Worm (Caenorhabditis elegans) whole organism, L4 larva: Measurements from ENCODE around the gene col-78.
A peak's percentile ranks its signal among the peaks of the same experiment; 100 is the strongest.

Source experiments
- F37D6.2 ChIP-seq: sonication (generic microtip); optimal IDR thresholded peaks from 2 replicates; lab custom pipeline; 2016; ENCODE audit warnings: mild to moderate bottlenecking, missing genetic modification characterization, missing compliant biosample characterization
- T20F7.1 ChIP-seq: fragments of 200-800 bp; sonication (Bioruptor generic); optimal IDR thresholded peaks from 2 replicates; lab custom pipeline; 2018; ENCODE audit warnings: mild to moderate bottlenecking, missing genetic modification characterization, missing compliant biosample characterization
- Y5F2A.4 ChIP-seq: fragments of 200-800 bp; sonication (Bioruptor generic); optimal IDR thresholded peaks from 2 replicates; lab custom pipeline; 2018; ENCODE audit warnings: mild to moderate bottlenecking, missing genetic modification characterization, missing compliant biosample characterization
- aha-1 ChIP-seq: fragments of 150-350 bp; peaks from one replicate; lab custom pipeline; 2014; ENCODE audit warnings: missing biosample characterization, missing genetic modification characterization
- ceh-32 ChIP-seq: sonication (generic microtip); optimal IDR thresholded peaks from 2 replicates; lab custom pipeline; 2016; ENCODE audit warnings: mild to moderate bottlenecking, missing genetic modification characterization, missing compliant biosample characterization; ENCODE audit not compliant: poor library complexity
- ces-1 ChIP-seq: fragments of 150-350 bp; sonication (generic microtip); optimal IDR thresholded peaks from 4 replicates; lab custom pipeline; 2014; ENCODE audit warnings: missing biosample characterization, missing genetic modification reagents, missing genetic modification characterization
- cey-2 ChIP-seq: sonication (generic microtip); optimal IDR thresholded peaks from 3 replicates; lab custom pipeline; 2017; ENCODE audit warnings: missing genetic modification characterization, mild to moderate bottlenecking, missing compliant biosample characterization, antibody characterized with exemption, borderline replicate concordance; ENCODE audit not compliant: insufficient read depth
- daf-16 ChIP-seq, 3 experiments: sonication (generic microtip); optimal IDR thresholded peaks; 2 replicates each; lab custom pipeline; 2016 to 2017; ENCODE audit warnings: missing genetic modification characterization in 3 of 3, missing genetic modification reagents in 3 of 3, mild to moderate bottlenecking in 2 of 3, missing compliant biosample characterization in 2 of 3, missing biosample characterization in 1 of 3, moderate library complexity in 1 of 3
- daf-19 ChIP-seq: fragments of 200-800 bp; sonication (Bioruptor generic); conservative IDR thresholded peaks from 2 replicates; pipeline ENCODE4 v1.3.6; 2022; ENCODE audit warnings: missing genetic modification characterization, missing compliant biosample characterization
- daf-8 ChIP-seq: fragments of 200-800 bp; sonication (Bioruptor generic); IDR thresholded peaks from 2 replicates; pipeline ENCODE4 v1.3.6; 2022; ENCODE audit warnings: missing genetic modification characterization, missing compliant biosample characterization
- dmd-6 ChIP-seq: fragments of 200-800 bp; sonication (Bioruptor generic); IDR thresholded peaks from 2 replicates; pipeline ENCODE4 v1.3.6; 2022; ENCODE audit warnings: missing genetic modification reagents, missing genetic modification characterization, missing compliant biosample characterization
- dmd-8 ChIP-seq: fragments of 200-800 bp; sonication (Bioruptor generic); IDR thresholded peaks from 2 replicates; pipeline ENCODE4 v1.3.6; 2022; ENCODE audit warnings: missing genetic modification characterization, missing compliant biosample characterization
- dmd-9 ChIP-seq: fragments of 200-800 bp; sonication (Bioruptor generic); IDR thresholded peaks from 2 replicates; pipeline ENCODE4 v1.3.6; 2022; ENCODE audit warnings: missing genetic modification reagents, missing genetic modification characterization, missing compliant biosample characterization
- dve-1 ChIP-seq: sonication (generic microtip); optimal IDR thresholded peaks from 2 replicates; lab custom pipeline; 2017; ENCODE audit warnings: antibody characterized with exemption, mild to moderate bottlenecking, missing genetic modification characterization, missing compliant biosample characterization; ENCODE audit not compliant: insufficient read depth
- gei-8 ChIP-seq: fragments of 200-800 bp; sonication (Bioruptor generic); optimal IDR thresholded peaks from 2 replicates; lab custom pipeline; 2018; ENCODE audit warnings: mild to moderate bottlenecking, missing genetic modification characterization, missing compliant biosample characterization
- hlh-11 ChIP-seq: fragments of 200-800 bp; sonication (Bioruptor generic); optimal IDR thresholded peaks from 2 replicates; lab custom pipeline; 2018; ENCODE audit warnings: mild to moderate bottlenecking, missing genetic modification characterization, missing compliant biosample characterization
- lin-1 ChIP-seq: fragments of 200-800 bp; sonication (Bioruptor generic); IDR thresholded peaks from 2 replicates; pipeline ENCODE4 v1.3.6; 2022; ENCODE audit warnings: missing genetic modification reagents, missing genetic modification characterization, missing compliant biosample characterization
- lin-13 ChIP-seq: fragments of 150-350 bp; optimal IDR thresholded peaks from 2 replicates; lab custom pipeline; 2014; ENCODE audit warnings: missing biosample characterization, missing genetic modification reagents, missing genetic modification characterization
- lin-15B ChIP-seq: fragments of 150-350 bp; sonication (generic microtip); optimal IDR thresholded peaks from 3 replicates; lab custom pipeline; 2014; ENCODE audit warnings: missing biosample characterization, missing genetic modification characterization
- lin-29 ChIP-seq: fragments of 200-800 bp; sonication (Bioruptor generic); IDR thresholded peaks from 2 replicates; pipeline ENCODE4 v1.3.6; 2022; ENCODE audit warnings: missing genetic modification reagents, missing genetic modification characterization, missing compliant biosample characterization
- lin-39 ChIP-seq: fragments of 150-350 bp; optimal IDR thresholded peaks from 2 replicates; lab custom pipeline; 2014; ENCODE audit warnings: missing biosample characterization, missing genetic modification reagents, missing genetic modification characterization
- lsy-2 ChIP-seq, 2 experiments: fragments of 150-350 bp in 1 of 2; sonication (generic microtip) in 1 of 2; optimal IDR thresholded peaks; 2 replicates each; lab custom pipeline; 2014 to 2017; ENCODE audit warnings: missing biosample characterization in 2 of 2, missing genetic modification characterization in 2 of 2
- madf-5 ChIP-seq, 2 experiments: fragments of 200-800 bp; sonication (Bioruptor generic); IDR thresholded peaks; 2 replicates each; pipeline ENCODE4 v1.3.6; 2022; ENCODE audit warnings: missing compliant biosample characterization in 2 of 2, missing genetic modification characterization in 2 of 2
- madf-9 ChIP-seq: fragments of 200-800 bp; sonication (Bioruptor generic); conservative IDR thresholded peaks from 2 replicates; pipeline ENCODE4 v1.3.6; 2022; ENCODE audit warnings: missing genetic modification reagents, missing genetic modification characterization, missing compliant biosample characterization
- mdt-29 ChIP-seq: fragments of 200-800 bp; sonication (Bioruptor generic); IDR thresholded peaks from 2 replicates; pipeline ENCODE4 v1.3.6; 2022; ENCODE audit warnings: missing genetic modification reagents, missing genetic modification characterization, missing compliant biosample characterization
- mep-1 ChIP-seq: fragments of 150-350 bp; sonication (generic microtip); optimal IDR thresholded peaks from 3 replicates; lab custom pipeline; 2014; ENCODE audit warnings: missing biosample characterization, missing genetic modification characterization
- mes-2 ChIP-seq: sonication (generic microtip); optimal IDR thresholded peaks from 2 replicates; lab custom pipeline; 2016; ENCODE audit warnings: missing genotype, mild to moderate bottlenecking, missing genetic modification characterization, missing compliant biosample characterization; ENCODE audit not compliant: poor library complexity, severe bottlenecking
- nhr-11 ChIP-seq: fragments of 150-350 bp; optimal IDR thresholded peaks from 2 replicates; lab custom pipeline; 2014; ENCODE audit warnings: missing biosample characterization, missing genetic modification characterization
- nhr-28 ChIP-seq: fragments of 150-350 bp; optimal IDR thresholded peaks from 2 replicates; lab custom pipeline; 2014; ENCODE audit warnings: missing biosample characterization, missing genetic modification characterization
- nhr-48 ChIP-seq: sonication (generic microtip); optimal IDR thresholded peaks from 2 replicates; lab custom pipeline; 2016; ENCODE audit warnings: mild to moderate bottlenecking, missing genetic modification characterization, missing compliant biosample characterization
- nhr-6 ChIP-seq: fragments of 150-350 bp; optimal IDR thresholded peaks from 2 replicates; lab custom pipeline; 2014; ENCODE audit warnings: missing biosample characterization, missing genetic modification characterization
- nhr-77 ChIP-seq: fragments of 150-350 bp; optimal IDR thresholded peaks from 2 replicates; lab custom pipeline; 2014; ENCODE audit warnings: missing biosample characterization, missing genetic modification characterization
- pqm-1 ChIP-seq: sonication (generic microtip); optimal IDR thresholded peaks from 2 replicates; lab custom pipeline; 2017; ENCODE audit warnings: missing biosample characterization, missing genetic modification characterization
- sdz-12 ChIP-seq: fragments of 200-800 bp; sonication (Bioruptor generic); optimal IDR thresholded peaks from 2 replicates; lab custom pipeline; 2018; ENCODE audit warnings: mild to moderate bottlenecking, missing genetic modification characterization, missing compliant biosample characterization
- tag-97 ChIP-seq: fragments of 200-800 bp; sonication (Bioruptor generic); IDR thresholded peaks from 2 replicates; pipeline ENCODE4 v1.3.6; 2022; ENCODE audit warnings: missing genetic modification characterization, missing compliant biosample characterization
- unc-39 ChIP-seq: sonication (generic microtip); optimal IDR thresholded peaks from 2 replicates; lab custom pipeline; 2017; ENCODE audit warnings: missing biosample characterization, missing genetic modification characterization
- unc-62 ChIP-seq, 3 experiments: fragments of 150-350 bp in 1 of 3; sonication (generic microtip); optimal IDR thresholded peaks in 2 of 3; peaks in 1 of 3; 1 replicate in 1 of 3; 2 replicates in 2 of 3; lab custom pipeline; 2014 to 2017; ENCODE audit warnings: missing biosample characterization in 3 of 3, missing genetic modification characterization in 3 of 3, missing genetic modification reagents in 3 of 3, missing genotype in 1 of 3
- vab-7 ChIP-seq: fragments of 200-800 bp; sonication (Bioruptor generic); IDR thresholded peaks from 2 replicates; pipeline ENCODE4 v1.3.6; 2022; ENCODE audit warnings: missing genetic modification reagents, missing genetic modification characterization, missing compliant biosample characterization
- zag-1 ChIP-seq: fragments of 150-350 bp; optimal IDR thresholded peaks from 2 replicates; lab custom pipeline; 2014; ENCODE audit warnings: missing biosample characterization, missing genetic modification characterization
- zfp-2 ChIP-seq: sonication (generic microtip); optimal IDR thresholded peaks from 2 replicates; lab custom pipeline; 2016; ENCODE audit warnings: mild to moderate bottlenecking, missing genetic modification characterization, missing compliant biosample characterization
- zfp-3 ChIP-seq: fragments of 200-800 bp; sonication (Bioruptor generic); conservative IDR thresholded peaks from 2 replicates; pipeline ENCODE4 v1.3.6; 2022; ENCODE audit warnings: missing genetic modification reagents, missing genetic modification characterization, missing compliant biosample characterization

Gene col-78

ce11 chrII:9116404-9116803, 35.9 kb upstream of the col-78 start (continued):
- TF ChIP-seq dmd-9 (GFP tag; lab: Robert Waterston, UW) (no peak), lin-15B (no peak), mdt-29 (no peak), madf-5 (GFP tag; IDR thresholded peaks at IDR 0.05; lab: Robert Waterston, UW) (no peak), lin-39 (tag; lab: Kevin White, UChicago) (no peak), tag-97 (no peak), unc-39 (no peak), zfp-2 (tag; lab: Kevin White, UChicago) (no peak), dmd-8 (GFP tag; lab: Robert Waterston, UW) (no peak), daf-8 (GFP tag; lab: Robert Waterston, UW) (no peak), madf-9 (GFP tag; lab: Robert Waterston, UW) (no peak), zag-1 (tag; lab: Kevin White, UChicago) (no peak), nhr-28 (tag; lab: Kevin White, UChicago) (peak; percentile 74), nhr-6 (tag; lab: Kevin White, UChicago) (peak; percentile 66), sdz-12 (GFP tag; lab: Kevin White, UChicago) (no peak), mes-2 (tag; lab: Kevin White, UChicago) (no peak), Y5F2A.4 (GFP tag; lab: Kevin White, UChicago) (no peak), zfp-3 (GFP tag; lab: Robert Waterston, UW) (no peak), mep-1 (tag; lab: Kevin White, UChicago) (peak; percentile 9), T20F7.1 (no peak), daf-16 (GFP tag; optimal IDR thresholded peaks at IDR 0.05; lab: Kevin White, UChicago) (no peak), daf-16 (tag; optimal IDR thresholded peaks at IDR 0.05; lab: Kevin White, UChicago) (peak; percentile 41)
- TF ChIP-seq, all 104 proteins: peak for 14

DNA sequence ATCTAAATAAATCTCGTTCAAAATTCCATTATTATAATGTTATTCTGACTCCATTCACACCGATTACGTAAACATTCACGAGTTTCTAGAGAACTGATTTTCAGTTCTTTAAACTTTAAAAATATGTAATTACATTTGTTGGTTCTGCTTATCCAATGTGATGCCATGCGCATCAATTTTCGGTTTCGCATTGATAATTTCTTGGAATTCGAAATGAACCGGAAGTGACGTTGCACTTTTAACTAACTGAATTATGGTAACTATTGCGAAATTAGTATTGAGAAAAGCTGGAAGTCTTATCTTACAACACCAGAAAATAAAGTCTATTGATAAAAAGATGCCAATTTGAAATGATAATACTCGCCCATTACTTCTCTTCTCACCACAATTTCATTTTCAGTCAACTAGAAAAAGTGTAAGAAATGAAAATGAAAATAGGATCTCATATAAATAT, 34.5 kb upstream of the col-78 start:
- TF ChIP-seq lin-13 (no peak), vab-7 (GFP tag; lab: Robert Waterston, UW) (no peak), hlh-11 (tag; lab: Kevin White, UChicago) (peak; percentile 36), lsy-2 (tag; optimal IDR thresholded peaks at IDR 0.05; lab: Kevin White, UChicago) (peak in 1 of 2 experiments; percentile 46), ceh-32 (tag; lab: Kevin White, UChicago) (no peak), dve-1 (tag; lab: Kevin White, UChicago) (peak; percentile 59), gei-8 (GFP tag; lab: Kevin White, UChicago) (no peak), dmd-6 (peak; percentile 59), daf-16 (GFP tag; optimal IDR thresholded peaks at IDR 0.05; lab: Kevin White, UChicago) (no peak), daf-16 (tag; optimal IDR thresholded peaks at IDR 0.05; lab: Kevin White, UChicago) (peak; percentile 60), mep-1 (tag; lab: Kevin White, UChicago) (peak; percentile 70), ces-1 (GFP tag; lab: Kevin White, UChicago) (peak; percentile 52), cey-2 (no peak), nhr-48 (peak; percentile 58), lin-1 (GFP tag; lab: Robert Waterston, UW) (peak; percentile 67; the same call in 1 of the 2 replicates), F37D6.2 (tag; lab: Kevin White, UChicago) (peak; percentile 7), lin-29 (no peak), nhr-28 (tag; lab: Kevin White, UChicago) (peak; percentile 75), daf-19 (GFP tag; lab: Robert Waterston, UW) (0 out of 2 replicates have a peak, but pooled peaks have one; percentile 55), T20F7.1 (peak; percentile 5), unc-62 (GFP tag; optimal IDR thresholded peaks at IDR 0.05 in 1 of 2; lab: Kevin White, UChicago) (peak in 1 of 2 experiments; percentile 34), unc-62 (tag; optimal IDR thresholded peaks at IDR 0.05; lab: Kevin White, UChicago) (no peak), pqm-1 (tag; lab: Kevin White, UChicago) (peak; percentile 91), nhr-11 (peak; percentile 8), aha-1 (tag; lab: Kevin White, UChicago) (peak; percentile 69), nhr-77 (peak; percentile 70)
